Worm (Caenorhabditis elegans): ENCODE measurements around the gene C43D7.8.
"Not testable (repeated sequence)": the region's sequence is repeated elsewhere in the genome, so short reads cannot be mapped to it uniquely, and the experiment has no call there.

DNA sequence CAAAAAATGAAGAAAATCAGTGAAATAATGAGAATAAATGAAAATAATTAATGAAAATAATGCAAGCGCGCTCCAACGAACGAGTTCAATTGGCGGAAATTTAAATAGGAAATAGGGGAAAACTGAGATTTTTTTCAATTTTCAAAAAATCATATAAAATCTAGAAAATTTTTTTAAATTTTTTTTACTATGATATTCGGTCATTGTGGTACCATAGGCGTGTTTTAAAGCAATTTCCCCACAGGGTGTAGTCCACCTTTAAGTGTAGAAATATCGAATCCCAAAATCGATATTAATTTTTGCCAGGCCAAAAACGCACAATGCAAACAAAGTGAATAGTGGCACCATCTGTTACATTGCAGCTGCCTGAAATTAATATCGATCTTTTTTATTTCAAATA, 47.1 kb downstream of the C43D7.8 start, which contains the start of gene F21D9.1:
- not testable (repeated sequence) for TF ChIP-seq F13H6.1, nhr-25, zag-1, nhr-11, aly-2 (tag; optimal IDR thresholded peaks at IDR 0.05)
